Fruit fly (Drosophila melanogaster) whole organism, embryonic: Measurements from ENCODE around the gene Nup37.

Source experiments
- Adf1 ChIP-seq: fragments of 200-800 bp; sonication (Bioruptor generic); IDR thresholded peaks from 2 replicates; pipeline ENCODE4 v1.3.6; 2022; ENCODE audit warnings: missing biosample characterization, missing genetic modification characterization
- Awh ChIP-seq: fragments of 200-800 bp; sonication (Bioruptor generic); IDR thresholded peaks from 2 replicates; pipeline ENCODE4, ENCODE4 v1.3.6; 2022; ENCODE audit warnings: missing biosample characterization, missing genetic modification characterization
- B-H1 ChIP-seq: fragments of 200-800 bp; sonication (Bioruptor generic); IDR thresholded peaks from 3 replicates; pipeline ENCODE4 v1.3.6; 2022; ENCODE audit warnings: missing biosample characterization, missing genetic modification characterization
- C15 ChIP-seq: fragments of 200-800 bp; sonication (Bioruptor generic); IDR thresholded peaks from 3 replicates; pipeline ENCODE4 v1.3.6; 2022; ENCODE audit warnings: missing biosample characterization, missing genetic modification characterization
- CG11085 ChIP-seq: fragments of 200-800 bp; sonication (Bioruptor generic); IDR thresholded peaks from 2 replicates; pipeline ENCODE4 v1.3.6; 2022; ENCODE audit warnings: missing biosample characterization, missing genetic modification characterization
- CG11093 ChIP-seq: fragments of 200-800 bp; sonication (Bioruptor generic); IDR thresholded peaks from 3 replicates; pipeline ENCODE4 v1.3.6; 2022; ENCODE audit warnings: missing biosample characterization, missing genetic modification characterization
- CG12299 ChIP-seq: fragments of 200-800 bp; sonication (Bioruptor generic); optimal IDR thresholded peaks from 2 replicates; lab custom pipeline; 2018; ENCODE audit warnings: missing biosample characterization, mild to moderate bottlenecking, missing genetic modification characterization
- CG13287 ChIP-seq: fragments of 200-800 bp; sonication (Bioruptor generic); IDR thresholded peaks from 2 replicates; pipeline ENCODE4 v1.3.6; 2022; ENCODE audit warnings: missing biosample characterization, missing genetic modification characterization; ENCODE audit not compliant: partially characterized antibody
- CG15269 ChIP-seq: fragments of 200-800 bp; sonication (Bioruptor generic); optimal IDR thresholded peaks from 2 replicates; lab custom pipeline; 2018; ENCODE audit warnings: missing biosample characterization, mild to moderate bottlenecking, missing genetic modification characterization, moderate library complexity
- CG18619 ChIP-seq: fragments of 200-800 bp; sonication (Bioruptor generic); optimal IDR thresholded peaks from 3 replicates; lab custom pipeline; 2017; ENCODE audit warnings: missing biosample characterization, mild to moderate bottlenecking, missing genetic modification characterization
- CG4360 ChIP-seq: fragments of 200-800 bp; sonication (Bioruptor generic); IDR thresholded peaks from 2 replicates; pipeline ENCODE4 v1.3.6; 2022; ENCODE audit warnings: missing biosample characterization, missing genetic modification characterization
- CG6254 ChIP-seq: fragments of 200-800 bp; sonication (Bioruptor generic); optimal IDR thresholded peaks from 3 replicates; lab custom pipeline; 2017; ENCODE audit warnings: mild to moderate bottlenecking, missing biosample characterization, missing genetic modification reagents, missing genetic modification characterization
- CG6654 ChIP-seq: fragments of 200-800 bp; sonication (Bioruptor generic); optimal IDR thresholded peaks from 2 replicates; lab custom pipeline; 2017; ENCODE audit warnings: missing biosample characterization, mild to moderate bottlenecking, missing genetic modification characterization
- CG6683 ChIP-seq: fragments of 200-800 bp; sonication (Bioruptor generic); optimal IDR thresholded peaks from 2 replicates; lab custom pipeline; 2017; ENCODE audit warnings: missing biosample characterization, mild to moderate bottlenecking, missing genetic modification characterization, missing genetic modification reagents
- CTCF ChIP-seq: fragments of 200-800 bp; sonication (Bioruptor generic); optimal IDR thresholded peaks from 2 replicates; lab custom pipeline; 2017; ENCODE audit warnings: missing biosample characterization, mild to moderate bottlenecking, missing genetic modification characterization, moderate library complexity
- Camta ChIP-seq: fragments of 200-800 bp; sonication (Bioruptor generic); optimal IDR thresholded peaks from 2 replicates; lab custom pipeline; 2016; ENCODE audit warnings: missing biosample characterization, missing genetic modification characterization
- CkIIα-i1 ChIP-seq: fragments of 200-800 bp; sonication (Bioruptor generic); IDR thresholded peaks from 2 replicates; pipeline ENCODE4 v1.3.6; 2022; ENCODE audit warnings: missing biosample characterization, missing genetic modification characterization
- D19A ChIP-seq: fragments of 200-800 bp; optimal IDR thresholded peaks from 3 replicates; lab custom pipeline; 2019; ENCODE audit warnings: missing biosample characterization, mild to moderate bottlenecking, missing genetic modification characterization, moderate library complexity
- Dip2 ChIP-seq: fragments of 200-800 bp; sonication (Bioruptor generic); IDR thresholded peaks from 2 replicates; pipeline ENCODE4 v1.3.6; 2022; ENCODE audit warnings: missing biosample characterization, missing genetic modification characterization
- Fer2 ChIP-seq: fragments of 200-800 bp; sonication (Bioruptor generic); optimal IDR thresholded peaks from 2 replicates; lab custom pipeline; 2018; ENCODE audit warnings: missing biosample characterization, mild to moderate bottlenecking, missing genetic modification characterization, moderate library complexity
- HLHmδ ChIP-seq: fragments of 200-800 bp; sonication (Bioruptor generic); optimal IDR thresholded peaks from 2 replicates; lab custom pipeline; 2018; ENCODE audit warnings: missing biosample characterization, mild to moderate bottlenecking, missing genetic modification characterization, moderate library complexity
- MESR4 ChIP-seq: fragments of 200-800 bp; sonication (Bioruptor generic); optimal IDR thresholded peaks from 2 replicates; lab custom pipeline; 2018; ENCODE audit warnings: missing biosample characterization, mild to moderate bottlenecking, missing genetic modification characterization, moderate library complexity
- Max ChIP-seq: fragments of 200-800 bp; sonication (Bioruptor generic); optimal IDR thresholded peaks from 2 replicates; lab custom pipeline; 2016; ENCODE audit warnings: missing biosample characterization, mild to moderate bottlenecking, missing genetic modification characterization
- Meics ChIP-seq: fragments of 200-800 bp; sonication (Bioruptor generic); optimal IDR thresholded peaks from 2 replicates; lab custom pipeline; 2017; ENCODE audit warnings: missing biosample characterization, mild to moderate bottlenecking, missing genetic modification characterization
- Myb ChIP-seq: fragments of 200-800 bp; sonication (Bioruptor generic); optimal IDR thresholded peaks from 2 replicates; lab custom pipeline; 2016; ENCODE audit warnings: missing biosample characterization, missing genetic modification characterization
- NC2β ChIP-seq: fragments of 200-800 bp; sonication (Bioruptor generic); optimal IDR thresholded peaks from 2 replicates; lab custom pipeline; 2016; ENCODE audit warnings: missing biosample characterization, missing genetic modification characterization
- Opbp ChIP-seq: fragments of 200-800 bp; sonication (Bioruptor generic); IDR thresholded peaks from 3 replicates; pipeline ENCODE4 v1.3.6; 2022; ENCODE audit warnings: missing biosample characterization, missing genetic modification characterization; ENCODE audit not compliant: partially characterized antibody
- Ptx1 ChIP-seq: fragments of 200-800 bp; sonication (Bioruptor generic); IDR thresholded peaks from 2 replicates; pipeline ENCODE4 v1.3.6; 2022; ENCODE audit warnings: missing biosample characterization, missing genetic modification characterization
- Sin3A ChIP-seq: fragments of >200 bp; optimal IDR thresholded peaks from 2 replicates; lab custom pipeline; 2018
- Trl ChIP-seq, 3 experiments: fragments of >200 bp in 2 of 3; fragments of 200-800 bp in 1 of 3; sonication (Bioruptor generic) in 1 of 3; optimal IDR thresholded peaks; 2 replicates in 1 of 3; 3 replicates in 2 of 3; lab custom pipeline; 2016 to 2017; ENCODE audit warnings: missing biosample characterization in 1 of 3, missing genetic modification characterization in 1 of 3
- Xrp1 ChIP-seq: fragments of 200-800 bp; sonication (Bioruptor generic); IDR thresholded peaks from 2 replicates; pipeline ENCODE4 v1.3.6; 2022; ENCODE audit warnings: missing biosample characterization, missing genetic modification characterization
- amos ChIP-seq: fragments of 200-800 bp; sonication (Bioruptor generic); IDR thresholded peaks from 2 replicates; pipeline ENCODE4 v1.3.6; 2022; ENCODE audit warnings: missing biosample characterization, missing genetic modification characterization; ENCODE audit not compliant: partially characterized antibody
- cad ChIP-seq: fragments of >200 bp; optimal IDR thresholded peaks from 2 replicates; lab custom pipeline; 2017; ENCODE audit warnings: missing biosample characterization, missing genetic modification characterization
- ci ChIP-seq: fragments of 200-800 bp; sonication (Bioruptor generic); IDR thresholded peaks from 3 replicates; pipeline ENCODE4 v1.3.6; 2022; ENCODE audit warnings: missing biosample characterization, missing genetic modification characterization
- ftz-f1 ChIP-seq: fragments of 200-800 bp; sonication (Bioruptor generic); optimal IDR thresholded peaks from 2 replicates; lab custom pipeline; 2016; ENCODE audit warnings: missing biosample characterization, missing genetic modification characterization
- hb ChIP-seq: fragments of 200-800 bp; sonication (Bioruptor generic); IDR thresholded peaks from 3 replicates; pipeline ENCODE4 v1.3.6; 2022; ENCODE audit warnings: missing biosample characterization, missing genetic modification characterization; ENCODE audit not compliant: partially characterized antibody
- her ChIP-seq: fragments of 200-800 bp; sonication (Bioruptor generic); optimal IDR thresholded peaks from 2 replicates; lab custom pipeline; 2016; ENCODE audit warnings: missing biosample characterization, missing genetic modification characterization
- kah ChIP-seq: fragments of 200-800 bp; sonication (Bioruptor generic); optimal IDR thresholded peaks from 2 replicates; lab custom pipeline; 2018; ENCODE audit warnings: missing biosample characterization, mild to moderate bottlenecking, missing genetic modification characterization
- lbe ChIP-seq: fragments of 200-800 bp; sonication (Bioruptor generic); optimal IDR thresholded peaks from 2 replicates; lab custom pipeline; 2016; ENCODE audit warnings: missing biosample characterization, mild to moderate bottlenecking, missing genetic modification characterization
- nau ChIP-seq: fragments of 200-800 bp; sonication (Bioruptor generic); optimal IDR thresholded peaks from 3 replicates; lab custom pipeline; 2017; ENCODE audit warnings: missing biosample characterization, mild to moderate bottlenecking, missing genetic modification characterization, missing genetic modification reagents
- odd ChIP-seq: fragments of 200-800 bp; sonication (Bioruptor generic); optimal IDR thresholded peaks from 2 replicates; lab custom pipeline; 2017; ENCODE audit warnings: missing biosample characterization, mild to moderate bottlenecking, missing genetic modification characterization
- pho ChIP-seq: fragments of 200-800 bp; sonication (Bioruptor generic); optimal IDR thresholded peaks from 2 replicates; lab custom pipeline; 2016; ENCODE audit warnings: missing biosample characterization, missing genetic modification characterization
- prd ChIP-seq, 3 experiments: fragments of >200 bp in 2 of 3; fragments of 200-800 bp in 1 of 3; sonication (Bioruptor generic) in 1 of 3; optimal IDR thresholded peaks in 2 of 3; IDR thresholded peaks in 1 of 3; 2 replicates in 2 of 3; 3 replicates in 1 of 3; pipeline versions ENCODE4 v1.3.6 to Lab custom; 2017 to 2022; ENCODE audit warnings: missing biosample characterization in 1 of 3, missing genetic modification characterization in 1 of 3
- ranshi ChIP-seq: fragments of 200-800 bp; sonication (Bioruptor generic); IDR thresholded peaks from 2 replicates; pipeline ENCODE4 v1.3.6; 2022; ENCODE audit warnings: missing biosample characterization, missing genetic modification characterization
- seq ChIP-seq: fragments of 200-800 bp; sonication (Bioruptor generic); IDR thresholded peaks from 2 replicates; pipeline ENCODE4 v1.3.6; 2022; ENCODE audit warnings: missing biosample characterization, missing genetic modification characterization
- sug ChIP-seq: fragments of 200-800 bp; optimal IDR thresholded peaks from 2 replicates; lab custom pipeline; 2019; ENCODE audit warnings: missing biosample characterization, mild to moderate bottlenecking, missing genetic modification characterization, moderate library complexity
- tio ChIP-seq: fragments of 200-800 bp; sonication (Bioruptor generic); optimal IDR thresholded peaks from 2 replicates; lab custom pipeline; 2017; ENCODE audit warnings: missing biosample characterization, missing genetic modification characterization, inconsistent platforms
- tup ChIP-seq: fragments of 200-800 bp; sonication (Bioruptor generic); optimal IDR thresholded peaks from 2 replicates; lab custom pipeline; 2016; ENCODE audit warnings: missing biosample characterization, mild to moderate bottlenecking, missing genetic modification characterization, moderate library complexity
- vvl ChIP-seq: fragments of 200-800 bp; sonication (Bioruptor generic); IDR thresholded peaks from 2 replicates; pipeline ENCODE4 v1.3.6; 2022; ENCODE audit warnings: missing biosample characterization, missing genetic modification characterization
- wek ChIP-seq: fragments of 200-800 bp; sonication (Bioruptor generic); optimal IDR thresholded peaks from 3 replicates; lab custom pipeline; 2018; ENCODE audit warnings: missing biosample characterization, mild to moderate bottlenecking, missing genetic modification characterization, moderate library complexity

Nup37 gene

dm6 chr3R:25232271-25232989 is 15.0 kb upstream of the Nup37 start, which contains the start of gene Cad96Cb (continued):
- TF ChIP-seq tup (no peak), odd (GFP tag; lab: Kevin White, UChicago) (peak; percentile 90), Awh (GFP tag; lab: Robert Waterston, UW) (peak; percentile 25; the same call in 1 of the 2 replicates), B-H1 (GFP tag; lab: Robert Waterston, UW) (no peak; the same call in 2 of the 3 replicates), wek (peak; percentile 35), CG11085 (GFP tag; lab: Robert Waterston, UW) (no peak), NC2β (GFP tag; lab: Kevin White, UChicago) (peak; percentile 73), Opbp (GFP tag; lab: Robert Waterston, UW) (no peak), sug (tag; lab: Kevin White, UChicago) (no peak), CG6254 (GFP tag; lab: Kevin White, UChicago) (peak; percentile 90), CG6654 (GFP tag; lab: Kevin White, UChicago) (peak; percentile 70), CG18619 (GFP tag; lab: Kevin White, UChicago) (peak; percentile 82), CG4360 (GFP tag; lab: Robert Waterston, UW) (peak; percentile 94), ftz-f1 (GFP tag; lab: Kevin White, UChicago) (no peak), nau (GFP tag; lab: Kevin White, UChicago) (no peak), kah (GFP tag; lab: Kevin White, UChicago) (peak; percentile 80), ci (GFP tag; lab: Robert Waterston, UW) (peak; percentile 63; the same call in 2 of the 3 replicates), Sin3A (no peak), Myb (peak; percentile 54), ranshi (GFP tag; lab: Robert Waterston, UW) (peak; percentile 38; the same call in 1 of the 2 replicates), Dip2 (GFP tag; lab: Robert Waterston, UW) (no peak), pho (GFP tag; lab: Kevin White, UChicago) (peak; percentile 63), Meics (GFP tag; lab: Kevin White, UChicago) (peak; percentile 69), prd (optimal IDR thresholded peaks at IDR 0.05; lab: Kevin White, UChicago) (no peak), prd (GFP tag; IDR thresholded peaks at IDR 0.05; lab: Robert Waterston, UW) (peak; percentile 75), CG11093 (GFP tag; lab: Robert Waterston, UW) (0 out of 3 replicates have a peak, but pooled peaks have one; percentile 55), her (peak; percentile 37), cad (GFP tag; lab: Kevin White, UChicago) (no peak), Camta (GFP tag; lab: Kevin White, UChicago) (peak; percentile 86), CG12299 (peak; percentile 8), CkIIα-i1 (GFP tag; lab: Robert Waterston, UW) (no peak), Fer2 (tag; lab: Kevin White, UChicago) (peak; percentile 25), Trl (optimal IDR thresholded peaks at IDR 0.05; lab: Kevin White, UChicago) (no peak), Trl (GFP tag; optimal IDR thresholded peaks at IDR 0.05; lab: Kevin White, UChicago) (peak; percentile 74), C15 (GFP tag; lab: Robert Waterston, UW) (no peak; the same call in 2 of the 3 replicates), lbe (no peak), Ptx1 (peak; percentile 70)

- TF ChIP-seq CTCF (no peak), Max (GFP tag; lab: Kevin White, UChicago) (no peak), MESR4 (GFP tag; lab: Kevin White, UChicago) (peak; percentile 50), amos (GFP tag; lab: Robert Waterston, UW) (peak; percentile 33; the same call in 1 of the 2 replicates), CG6683 (no peak), hb (GFP tag; lab: Robert Waterston, UW) (no peak), Xrp1 (no peak), CG6254 (GFP tag; lab: Kevin White, UChicago) (no peak), vvl (GFP tag; lab: Robert Waterston, UW) (no peak), CG15269 (tag; lab: Kevin White, UChicago) (no peak), Adf1 (GFP tag; lab: Robert Waterston, UW) (no peak), seq (GFP tag; lab: Robert Waterston, UW) (no peak), D19A (tag; lab: Kevin White, UChicago) (no peak), CG13287 (GFP tag; lab: Robert Waterston, UW) (peak; percentile 9; the same call in 1 of the 2 replicates), HLHmδ (GFP tag; lab: Kevin White, UChicago) (no peak), tio (GFP tag; lab: Kevin White, UChicago) (no peak)
These were observed 12.1 kb upstream of the Nup37 start, which contains the start of gene Sil1 for dm6 chr3R:25235362-25235761. Gene Sil1, minus strand, starts transcription at chr3R:25235529.
